Worm (Caenorhabditis elegans): ENCODE data around the gene msp-3.

The msp-3 gene

DNA sequence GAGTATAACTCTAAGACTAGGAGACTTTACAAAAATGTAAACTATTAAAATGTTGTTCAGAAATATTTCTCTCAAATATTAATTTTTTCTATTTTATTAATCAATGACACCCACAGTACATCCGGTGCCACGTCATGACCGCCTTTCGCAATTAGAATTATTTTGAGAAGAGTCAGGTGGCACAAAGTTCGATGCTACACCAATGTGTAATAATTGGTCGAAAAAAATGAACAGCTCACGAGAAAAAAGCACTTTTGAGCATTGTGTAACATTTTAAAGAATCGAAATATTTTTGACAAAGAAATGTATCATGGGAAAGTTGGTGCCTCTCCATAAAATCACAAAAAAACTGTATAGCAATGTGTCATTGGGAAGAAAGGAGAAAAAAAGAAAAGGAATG, 20.6 kb upstream of the msp-3 start:
- no peak for TF ChIP-seq scrt-1 (GFP tag; IDR thresholded peaks at IDR 0.05)
- TF ChIP-seq pes-1 (GFP tag; IDR thresholded peaks at IDR 0.05): no peak
- TF ChIP-seq ceh-13 (GFP tag; optimal IDR thresholded peaks at IDR 0.05): no peak
- no peak for TF ChIP-seq aly-1 (tag; optimal IDR thresholded peaks at IDR 0.05)
- TF ChIP-seq tbx-11 (GFP tag; IDR thresholded peaks at IDR 0.05): no peak

DNA sequence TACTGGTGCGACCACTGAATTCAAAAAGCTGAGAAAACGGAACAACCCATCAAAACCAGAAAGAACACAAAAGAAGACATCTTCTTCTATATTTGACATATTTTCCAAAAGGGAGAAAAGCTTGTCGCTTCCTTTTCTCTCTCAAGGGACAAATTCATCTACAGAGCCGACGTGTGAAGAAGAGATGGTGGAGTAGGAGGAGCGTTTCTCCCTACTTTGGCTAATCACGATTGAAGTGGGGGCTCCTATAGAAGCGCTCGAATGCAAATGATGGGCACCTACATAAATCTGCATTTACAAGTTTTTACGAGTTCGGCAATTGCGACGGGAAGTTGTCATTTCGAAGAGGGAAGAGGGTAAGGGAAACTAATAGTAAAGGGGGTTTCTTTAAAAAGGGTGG, 20.2 kb upstream of the msp-3 start:
- TF ChIP-seq pes-1 (GFP tag; IDR thresholded peaks at IDR 0.05) (no peak), ets-7 (tag; optimal IDR thresholded peaks at IDR 0.05) (no peak), F13C5.2 (tag; optimal IDR thresholded peaks at IDR 0.05) (no peak), hnd-1 (tag; optimal IDR thresholded peaks at IDR 0.05) (no peak), tra-4 (tag; optimal IDR thresholded peaks at IDR 0.05) (no peak), ceh-13 (GFP tag; optimal IDR thresholded peaks at IDR 0.05) (no peak), ceh-36 (tag; optimal IDR thresholded peaks at IDR 0.05) (no peak), ama-1 (optimal IDR thresholded peaks at IDR 0.05) (no peak), hmbx-1 (tag; optimal IDR thresholded peaks at IDR 0.05) (no peak), sea-1 (GFP tag; conservative IDR thresholded peaks at IDR 0.05) (no peak), tbx-37 (GFP tag; conservative IDR thresholded peaks at IDR 0.05) (no peak), tbx-11 (GFP tag; IDR thresholded peaks at IDR 0.05) (no peak), aly-1 (tag; optimal IDR thresholded peaks at IDR 0.05) (no peak), hmg-4 (GFP tag; optimal IDR thresholded peaks at IDR 0.05) (no peak), B0310.2 (tag; optimal IDR thresholded peaks at IDR 0.05) (no peak), scrt-1 (GFP tag; IDR thresholded peaks at IDR 0.05) (no peak), flt-1 (GFP tag; IDR thresholded peaks at IDR 0.05) (no peak)

DNA sequence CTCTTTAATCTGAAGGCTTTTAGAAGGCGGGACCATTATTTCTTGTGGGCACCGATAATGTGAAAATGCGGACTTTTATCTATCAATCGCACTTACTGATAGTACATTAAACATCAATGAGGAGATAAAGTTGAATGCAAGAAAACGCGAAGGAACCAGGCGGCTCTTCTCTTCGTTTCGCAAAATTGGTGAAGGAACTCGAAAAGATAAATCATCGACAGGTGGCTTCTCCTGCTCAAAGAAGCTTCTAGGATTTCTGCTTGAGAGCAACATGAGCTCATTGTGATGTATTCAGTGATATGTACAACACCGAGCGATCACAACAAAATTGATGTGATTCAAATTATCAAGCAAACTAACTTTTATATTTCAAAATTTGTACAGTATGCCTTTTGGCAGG, 19.7 kb upstream of the msp-3 start:
- TF ChIP-seq aly-1 (tag; optimal IDR thresholded peaks at IDR 0.05) (no peak), B0310.2 (tag; optimal IDR thresholded peaks at IDR 0.05) (no peak), scrt-1 (GFP tag; IDR thresholded peaks at IDR 0.05) (no peak), hnd-1 (tag; optimal IDR thresholded peaks at IDR 0.05) (no peak), ceh-13 (GFP tag; optimal IDR thresholded peaks at IDR 0.05) (no peak), sea-1 (GFP tag; conservative IDR thresholded peaks at IDR 0.05) (no peak), ceh-36 (tag; optimal IDR thresholded peaks at IDR 0.05) (no peak), pes-1 (GFP tag; IDR thresholded peaks at IDR 0.05) (no peak), hmg-4 (GFP tag; optimal IDR thresholded peaks at IDR 0.05) (no peak), ets-7 (tag; optimal IDR thresholded peaks at IDR 0.05) (no peak), tbx-37 (GFP tag; conservative IDR thresholded peaks at IDR 0.05) (no peak), ama-1 (optimal IDR thresholded peaks at IDR 0.05) (no peak), hmbx-1 (tag; optimal IDR thresholded peaks at IDR 0.05) (no peak), flt-1 (GFP tag; IDR thresholded peaks at IDR 0.05) (no peak), tbx-11 (GFP tag; IDR thresholded peaks at IDR 0.05) (no peak), tra-4 (tag; optimal IDR thresholded peaks at IDR 0.05) (no peak), F13C5.2 (tag; optimal IDR thresholded peaks at IDR 0.05) (no peak)

DNA sequence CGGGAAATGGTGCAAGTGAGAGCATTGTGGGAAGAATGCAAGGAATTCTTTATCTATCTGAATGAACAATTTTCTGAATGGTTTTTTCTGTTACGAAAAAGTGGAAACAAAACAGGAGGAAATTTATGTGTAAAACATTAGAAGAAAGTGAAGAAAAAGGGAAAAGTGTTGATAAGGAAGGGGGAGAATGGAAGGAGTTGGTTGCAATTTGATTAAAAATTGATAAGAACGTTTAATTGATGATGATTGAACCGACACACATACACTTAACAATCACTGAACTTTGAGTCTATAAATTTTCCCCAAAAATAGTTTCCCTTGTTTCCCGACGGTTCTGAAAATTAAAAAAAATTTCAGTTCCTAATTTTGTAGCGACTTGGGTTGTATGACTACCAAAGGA, 16.8 kb upstream of the msp-3 start:
- no peak for TF ChIP-seq tra-4 (tag; optimal IDR thresholded peaks at IDR 0.05)
- no peak for TF ChIP-seq tbx-11 (GFP tag; IDR thresholded peaks at IDR 0.05)
- TF ChIP-seq flt-1 (GFP tag; IDR thresholded peaks at IDR 0.05): no peak
- no peak for TF ChIP-seq F13C5.2 (tag; optimal IDR thresholded peaks at IDR 0.05)
- TF ChIP-seq ets-7 (tag; optimal IDR thresholded peaks at IDR 0.05): no peak
- TF ChIP-seq hmg-4 (GFP tag; optimal IDR thresholded peaks at IDR 0.05): no peak
- no peak for TF ChIP-seq B0310.2 (tag; optimal IDR thresholded peaks at IDR 0.05)
- no peak for TF ChIP-seq tbx-37 (GFP tag; conservative IDR thresholded peaks at IDR 0.05)
- no peak for TF ChIP-seq pes-1 (GFP tag; IDR thresholded peaks at IDR 0.05)
- no peak for TF ChIP-seq scrt-1 (GFP tag; IDR thresholded peaks at IDR 0.05)
- no peak for TF ChIP-seq ceh-36 (tag; optimal IDR thresholded peaks at IDR 0.05)
- no peak for TF ChIP-seq hnd-1 (tag; optimal IDR thresholded peaks at IDR 0.05)
- no peak for TF ChIP-seq sea-1 (GFP tag; conservative IDR thresholded peaks at IDR 0.05)
- TF ChIP-seq hmbx-1 (tag; optimal IDR thresholded peaks at IDR 0.05): no peak
- TF ChIP-seq ama-1 (optimal IDR thresholded peaks at IDR 0.05): no peak
- no peak for TF ChIP-seq aly-1 (tag; optimal IDR thresholded peaks at IDR 0.05)
- no peak for TF ChIP-seq ceh-13 (GFP tag; optimal IDR thresholded peaks at IDR 0.05)

DNA sequence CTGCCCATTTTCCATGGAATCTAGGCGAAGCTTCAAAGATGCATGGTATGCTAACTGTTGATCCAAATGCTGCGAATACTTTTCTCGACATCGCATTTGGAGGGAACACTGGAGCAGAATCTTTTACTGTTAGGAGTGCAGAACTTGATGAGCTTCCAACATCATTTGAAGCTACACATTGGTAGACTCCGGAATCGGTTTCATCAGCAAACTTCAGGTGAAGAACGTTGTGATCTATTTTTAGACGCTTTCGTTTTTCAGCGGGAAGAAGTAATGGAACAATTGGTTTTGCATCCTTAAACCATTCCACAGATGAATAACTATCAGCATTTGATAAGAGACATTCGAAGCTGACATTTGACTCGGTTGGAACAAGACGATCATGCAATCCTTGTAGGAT, 14.4 kb upstream of the msp-3 start:
- TF ChIP-seq pes-1 (GFP tag; IDR thresholded peaks at IDR 0.05) (no peak), ets-7 (tag; optimal IDR thresholded peaks at IDR 0.05) (no peak), sea-1 (GFP tag; conservative IDR thresholded peaks at IDR 0.05) (no peak), flt-1 (GFP tag; IDR thresholded peaks at IDR 0.05) (no peak), ceh-36 (tag; optimal IDR thresholded peaks at IDR 0.05) (no peak), hmg-4 (GFP tag; optimal IDR thresholded peaks at IDR 0.05) (no peak)

DNA sequence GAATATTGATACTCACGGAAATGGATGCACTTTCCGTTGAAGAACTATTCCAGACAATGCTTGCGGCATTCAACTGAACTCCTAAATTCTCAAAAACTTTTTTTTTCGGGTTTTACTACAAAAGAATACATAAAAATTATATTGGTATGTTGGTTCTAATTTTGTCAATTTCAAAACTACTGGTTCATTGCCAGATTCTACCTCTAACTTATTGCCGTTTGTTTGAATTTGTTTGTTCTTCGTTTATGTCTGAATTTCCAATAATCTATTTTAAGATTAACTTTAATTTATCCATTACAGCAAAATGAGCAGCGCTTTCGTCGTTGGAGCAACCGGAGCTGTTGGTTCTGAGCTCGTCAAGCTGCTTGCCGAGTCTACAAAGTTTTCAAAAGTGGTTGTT, 11.0 kb upstream of the msp-3 start, which contains the start of gene C33F10.14:
Gene C33F10.14, plus strand, starts transcription at position 301 of the 400 bp plus-strand sequence.
- no peak for TF ChIP-seq sea-1 (GFP tag; conservative IDR thresholded peaks at IDR 0.05)
- no peak for TF ChIP-seq scrt-1 (GFP tag; IDR thresholded peaks at IDR 0.05)
- no peak for TF ChIP-seq hmg-4 (GFP tag; optimal IDR thresholded peaks at IDR 0.05)
- no peak for TF ChIP-seq hnd-1 (tag; optimal IDR thresholded peaks at IDR 0.05)
- no peak for TF ChIP-seq tbx-11 (GFP tag; IDR thresholded peaks at IDR 0.05)
- no peak for TF ChIP-seq tbx-37 (GFP tag; conservative IDR thresholded peaks at IDR 0.05)
- no peak for TF ChIP-seq B0310.2 (tag; optimal IDR thresholded peaks at IDR 0.05)
- TF ChIP-seq pes-1 (GFP tag; IDR thresholded peaks at IDR 0.05): no peak

DNA sequence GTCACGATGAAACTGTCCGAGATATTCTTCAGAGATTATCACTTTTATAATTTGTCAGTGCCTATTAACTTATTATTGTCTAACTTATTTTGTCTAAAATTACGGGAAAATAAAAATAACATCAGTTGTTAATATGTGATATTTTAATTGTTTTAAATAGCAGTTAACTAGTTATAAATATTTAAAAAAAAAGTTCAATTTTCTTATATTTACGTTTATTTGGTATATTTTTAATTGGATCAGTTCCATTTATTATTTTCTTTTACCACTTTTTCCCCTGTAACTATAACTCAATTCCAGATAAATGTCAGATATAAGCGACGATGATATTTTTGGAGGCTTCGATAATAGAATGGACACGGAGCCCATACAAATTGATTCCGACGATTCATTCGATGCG, 9.4 kb upstream of the msp-3 start, which contains the start of gene C33F10.4:
Gene C33F10.4, plus strand, starts transcription at position 301 of the 400 bp plus-strand sequence.
- no peak for TF ChIP-seq ets-7 (tag; optimal IDR thresholded peaks at IDR 0.05)
- no peak for TF ChIP-seq sea-1 (GFP tag; conservative IDR thresholded peaks at IDR 0.05)
- no peak for TF ChIP-seq tbx-37 (GFP tag; conservative IDR thresholded peaks at IDR 0.05)
- no peak for TF ChIP-seq hmg-4 (GFP tag; optimal IDR thresholded peaks at IDR 0.05)
- TF ChIP-seq flt-1 (GFP tag; IDR thresholded peaks at IDR 0.05): no peak
- TF ChIP-seq ama-1 (optimal IDR thresholded peaks at IDR 0.05): no peak
- TF ChIP-seq hnd-1 (tag; optimal IDR thresholded peaks at IDR 0.05): no peak
- TF ChIP-seq ceh-36 (tag; optimal IDR thresholded peaks at IDR 0.05): no peak
- TF ChIP-seq hmbx-1 (tag; optimal IDR thresholded peaks at IDR 0.05): no peak
- TF ChIP-seq aly-1 (tag; optimal IDR thresholded peaks at IDR 0.05): no peak
- TF ChIP-seq tra-4 (tag; optimal IDR thresholded peaks at IDR 0.05): no peak
- no peak for TF ChIP-seq F13C5.2 (tag; optimal IDR thresholded peaks at IDR 0.05)
- no peak for TF ChIP-seq ceh-13 (GFP tag; optimal IDR thresholded peaks at IDR 0.05)
- TF ChIP-seq scrt-1 (GFP tag; IDR thresholded peaks at IDR 0.05): no peak
- no peak for TF ChIP-seq B0310.2 (tag; optimal IDR thresholded peaks at IDR 0.05)
- TF ChIP-seq tbx-11 (GFP tag; IDR thresholded peaks at IDR 0.05): no peak

Measured in whole organism, early embryonic.